Fruit fly (Drosophila melanogaster): ENCODE data around the gene CG3226.
A peak's percentile ranks its signal among the peaks of the same experiment; 100 is the strongest.

The CG3226 gene

dm6 chrX:6687267-6687666 lies 33.2 kb upstream of the CG3226 start, which contains the start of gene CG44303 (continued):
- TF ChIP-seq CG11695 (GFP tag; IDR thresholded peaks at IDR 0.05), result no peak
- peak; percentile 77 for TF ChIP-seq Dref (GFP tag; IDR thresholded peaks at IDR 0.05)
- no peak for TF ChIP-seq Fer1 (GFP tag; optimal IDR thresholded peaks at IDR 0.05)
- no peak for TF ChIP-seq CG2129 (GFP tag; IDR thresholded peaks at IDR 0.05; ENCODE audit: partially characterized antibody)
- peak; percentile 80 for TF ChIP-seq mld (GFP tag; IDR thresholded peaks at IDR 0.05; ENCODE audit: partially characterized antibody)
- TF ChIP-seq cwo (GFP tag; optimal IDR thresholded peaks at IDR 0.05), result no peak
- TF ChIP-seq CG10654 (GFP tag; optimal IDR thresholded peaks at IDR 0.05), result no peak
- TF ChIP-seq Lim3 (GFP tag; IDR thresholded peaks at IDR 0.05), result no peak
- TF ChIP-seq Blimp-1 (GFP tag; optimal IDR thresholded peaks at IDR 0.05), result no peak
- no peak for TF ChIP-seq unpg (GFP tag; optimal IDR thresholded peaks at IDR 0.05)
- TF ChIP-seq Fer2 (tag; optimal IDR thresholded peaks at IDR 0.05), result no peak
- TF ChIP-seq Myb (GFP tag; optimal IDR thresholded peaks at IDR 0.05), result peak; percentile 21
- no peak for TF ChIP-seq prd (optimal IDR thresholded peaks at IDR 0.05)
- TF ChIP-seq prd (GFP tag; IDR thresholded peaks at IDR 0.05), result no peak
- TF ChIP-seq CG3407 (GFP tag; optimal IDR thresholded peaks at IDR 0.05), result no peak
- no peak for TF ChIP-seq seq (GFP tag; IDR thresholded peaks at IDR 0.05)
- no peak for TF ChIP-seq rib (GFP tag; IDR thresholded peaks at IDR 0.05)
- no peak for TF ChIP-seq scrt (GFP tag; optimal IDR thresholded peaks at IDR 0.05)
- peak; percentile 82 for TF ChIP-seq CG6791 (GFP tag; IDR thresholded peaks at IDR 0.05; ENCODE audit: partially characterized antibody)
- no peak for TF ChIP-seq da (GFP tag; optimal IDR thresholded peaks at IDR 0.05)
- no peak for TF ChIP-seq abd-A (tag; optimal IDR thresholded peaks at IDR 0.05)
- no peak for TF ChIP-seq trem (tag; optimal IDR thresholded peaks at IDR 0.05)
- TF ChIP-seq sens (GFP tag), result no peak
- TF ChIP-seq Asciz (GFP tag; optimal IDR thresholded peaks at IDR 0.05), result no peak
- no peak for TF ChIP-seq Sox100B (GFP tag; optimal IDR thresholded peaks at IDR 0.05)
- no peak for TF ChIP-seq D19A (tag; optimal IDR thresholded peaks at IDR 0.05)
- TF ChIP-seq CG2120 (GFP tag; optimal IDR thresholded peaks at IDR 0.05), result no peak
- TF ChIP-seq Camta (GFP tag; optimal IDR thresholded peaks at IDR 0.05), result no peak
- no peak for TF ChIP-seq lilli (GFP tag; optimal IDR thresholded peaks at IDR 0.05)
- TF ChIP-seq dm (GFP tag; optimal IDR thresholded peaks at IDR 0.05), result no peak
- TF ChIP-seq gcm2 (GFP tag; optimal IDR thresholded peaks at IDR 0.05), result no peak
- peak; percentile 35; the same call in 1 of the 2 replicates for TF ChIP-seq MBD-R2 (GFP tag; IDR thresholded peaks at IDR 0.05)
- TF ChIP-seq YL-1 (GFP tag; optimal IDR thresholded peaks at IDR 0.05), result no peak
- no peak for TF ChIP-seq eve (GFP tag; optimal IDR thresholded peaks at IDR 0.05)
- no peak for TF ChIP-seq aop (GFP tag; IDR thresholded peaks at IDR 0.05)
- no peak for TF ChIP-seq Oli (tag; optimal IDR thresholded peaks at IDR 0.05)
- TF ChIP-seq nom (GFP tag; optimal IDR thresholded peaks at IDR 0.05), result no peak
- no peak for TF ChIP-seq Chrac-16 (GFP tag; optimal IDR thresholded peaks at IDR 0.05)
- no peak for TF ChIP-seq CG16779 (GFP tag; IDR thresholded peaks at IDR 0.05)
- no peak for TF ChIP-seq az2 (GFP tag; optimal IDR thresholded peaks at IDR 0.05)
- TF ChIP-seq sna (GFP tag; IDR thresholded peaks at IDR 0.05; ENCODE audit: partially characterized antibody), result 0 out of 2 replicates have a peak, but pooled peaks have one; percentile 22
- no peak for TF ChIP-seq inv (GFP tag; IDR thresholded peaks at IDR 0.05; ENCODE audit: partially characterized antibody)
- TF ChIP-seq lab (GFP tag; optimal IDR thresholded peaks at IDR 0.05), result no peak
- no peak for TF ChIP-seq zfh1 (GFP tag; IDR thresholded peaks at IDR 0.05)
- TF ChIP-seq dimm (GFP tag; IDR thresholded peaks at IDR 0.05), result no peak
- no peak for TF ChIP-seq CG32772 (GFP tag; IDR thresholded peaks at IDR 0.05)
- TF ChIP-seq CG2116 (GFP tag; optimal IDR thresholded peaks at IDR 0.05), result peak; percentile 61
- no peak for TF ChIP-seq D (optimal IDR thresholded peaks at IDR 0.05)
- no peak for TF ChIP-seq D (GFP tag; optimal IDR thresholded peaks at IDR 0.05)
- TF ChIP-seq cad (GFP tag; optimal IDR thresholded peaks at IDR 0.05), result no peak
- TF ChIP-seq pho (GFP tag; optimal IDR thresholded peaks at IDR 0.05), result no peak
- no peak for TF ChIP-seq ac (GFP tag; optimal IDR thresholded peaks at IDR 0.05)
- no peak for TF ChIP-seq Ets65A (GFP tag)

Data from whole organism, embryonic.